Fruit fly (Drosophila melanogaster): Measurements from ENCODE around the gene CG15635.

CG15635 gene

dm6 chr2L:4642672-4643071 is at the start of gene CG15635:
TSS of gene CG15635 (plus strand) at chr2L:4642972.
- TF ChIP-seq Dll (optimal IDR thresholded peaks at IDR 0.05): no peak
- no peak for TF ChIP-seq psq (optimal IDR thresholded peaks at IDR 0.05)
- TF ChIP-seq CG8478 (optimal IDR thresholded peaks at IDR 0.05): no peak
- TF ChIP-seq EcR (GFP tag; optimal IDR thresholded peaks at IDR 0.05): no peak
- TF ChIP-seq usp (GFP tag; optimal IDR thresholded peaks at IDR 0.05): no peak
- no peak for TF ChIP-seq pan (optimal IDR thresholded peaks at IDR 0.05)

DNA sequence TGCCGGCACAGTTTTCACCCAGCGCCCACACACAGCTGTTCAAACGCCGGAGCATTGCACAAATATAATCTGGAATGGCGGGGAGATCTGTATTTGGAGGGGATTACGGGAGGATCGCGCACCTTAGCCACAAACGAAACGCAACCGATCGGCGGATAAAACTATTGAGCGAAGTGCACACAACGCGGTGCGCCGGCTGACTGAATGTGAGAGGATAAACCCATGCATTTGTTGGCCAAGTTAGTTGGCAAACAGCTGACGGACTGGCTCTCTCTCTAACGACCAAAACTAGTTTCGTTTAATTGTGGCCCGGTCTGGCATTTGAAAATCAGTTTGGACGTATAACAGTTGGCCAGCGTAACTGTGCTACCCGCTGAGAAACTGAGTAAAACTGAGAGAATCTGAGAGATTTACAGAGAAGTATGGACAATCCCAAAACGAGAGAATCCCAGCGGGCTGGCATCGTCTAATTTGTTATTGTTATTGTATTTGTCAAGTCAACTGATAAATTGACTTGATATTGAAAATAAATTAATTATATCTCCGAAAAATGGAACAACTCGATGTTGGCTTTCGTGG is 47.9 kb upstream of the CG15635 start:
- TF ChIP-seq Dll (optimal IDR thresholded peaks at IDR 0.05) (no peak), psq (optimal IDR thresholded peaks at IDR 0.05) (no peak), usp (GFP tag; optimal IDR thresholded peaks at IDR 0.05) (no peak), pan (optimal IDR thresholded peaks at IDR 0.05) (no peak), CG8478 (optimal IDR thresholded peaks at IDR 0.05) (no peak), EcR (GFP tag; optimal IDR thresholded peaks at IDR 0.05) (no peak)

dm6 chr2L:4596686-4597085 is 46.1 kb upstream of the CG15635 start:
- no peak for TF ChIP-seq usp (GFP tag; optimal IDR thresholded peaks at IDR 0.05)
- no peak for TF ChIP-seq psq (optimal IDR thresholded peaks at IDR 0.05)
- no peak for TF ChIP-seq CG8478 (optimal IDR thresholded peaks at IDR 0.05)
- TF ChIP-seq Dll (optimal IDR thresholded peaks at IDR 0.05): no peak
- no peak for TF ChIP-seq EcR (GFP tag; optimal IDR thresholded peaks at IDR 0.05)
- TF ChIP-seq pan (optimal IDR thresholded peaks at IDR 0.05): no peak

dm6 chr2L:4597580-4597979 is 45.2 kb upstream of the CG15635 start:
- TF ChIP-seq Dll (optimal IDR thresholded peaks at IDR 0.05) (no peak), EcR (GFP tag; optimal IDR thresholded peaks at IDR 0.05) (peak in 1 of 2 experiments; percentile 15)

DNA sequence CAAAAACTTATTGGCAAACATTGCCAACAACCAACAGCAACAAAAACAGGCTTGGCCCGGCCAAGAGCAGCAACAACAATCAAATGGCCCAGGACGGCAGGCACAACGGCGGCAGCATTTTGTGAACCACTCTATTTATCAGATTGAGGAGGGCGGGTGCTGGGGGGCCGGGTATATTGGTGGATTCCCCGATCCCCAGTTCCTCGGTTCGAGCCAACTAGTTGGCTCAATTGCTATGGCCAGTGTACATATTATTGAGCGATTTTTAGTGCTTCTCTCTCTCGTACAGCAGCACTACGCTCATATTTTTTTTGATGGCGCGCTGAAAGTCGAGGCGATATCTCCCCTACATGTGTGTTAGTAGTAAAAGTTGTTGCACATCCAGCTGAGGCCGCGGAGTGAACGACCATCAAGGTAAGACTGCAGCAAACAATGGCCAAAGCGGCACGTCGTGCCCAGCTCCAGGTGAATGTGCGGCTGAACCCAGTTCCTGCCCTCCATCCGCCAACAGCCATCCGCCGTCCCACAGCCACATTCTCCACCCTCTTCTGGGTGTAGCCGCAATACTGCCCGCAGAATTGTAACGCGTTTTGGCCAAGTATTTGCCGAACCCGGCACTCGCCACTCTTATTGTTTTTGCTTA is 42.8 kb upstream of the CG15635 start:
- TF ChIP-seq pan (optimal IDR thresholded peaks at IDR 0.05) (no peak), psq (optimal IDR thresholded peaks at IDR 0.05) (no peak), EcR (GFP tag; optimal IDR thresholded peaks at IDR 0.05) (peak in 1 of 2 experiments; percentile 55), Dll (optimal IDR thresholded peaks at IDR 0.05) (no peak)

DNA sequence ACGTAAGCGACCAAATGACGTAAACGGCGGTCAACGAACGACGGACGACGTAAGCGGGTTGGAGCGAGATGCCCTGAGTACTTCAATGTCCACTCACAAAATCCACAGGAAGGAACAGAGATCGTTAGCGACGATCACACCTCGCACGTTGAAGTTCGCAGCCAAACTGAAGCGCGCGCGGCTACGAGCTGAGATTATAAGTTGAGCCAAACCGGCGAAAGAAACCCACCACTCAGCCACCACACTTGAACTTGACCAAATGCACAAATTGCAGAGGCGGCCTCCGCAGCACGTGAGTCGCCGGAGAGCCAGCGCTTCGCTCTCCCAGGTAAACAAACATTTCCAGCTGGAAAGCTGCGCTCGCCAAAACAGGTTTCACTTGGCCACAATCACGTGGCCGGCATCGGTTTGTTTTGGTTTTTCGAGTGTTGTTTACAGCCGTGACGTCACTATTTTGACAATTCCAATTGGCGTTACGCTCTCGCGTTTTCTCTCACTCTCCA is 28.6 kb upstream of the CG15635 start, which contains the start of gene dpy:
TSS of gene dpy (minus strand) at position 161 of the 503 bp plus-strand sequence.
- TF ChIP-seq psq (optimal IDR thresholded peaks at IDR 0.05) (no peak), EcR (GFP tag; optimal IDR thresholded peaks at IDR 0.05) (peak in 1 of 2 experiments; percentile 74)

dm6 chr2L:4619172-4619571 is 23.6 kb upstream of the CG15635 start:
- no peak for TF ChIP-seq usp (GFP tag; optimal IDR thresholded peaks at IDR 0.05)
- no peak for TF ChIP-seq Dll (optimal IDR thresholded peaks at IDR 0.05)
- TF ChIP-seq CG8478 (optimal IDR thresholded peaks at IDR 0.05): no peak
- no peak for TF ChIP-seq EcR (GFP tag; optimal IDR thresholded peaks at IDR 0.05)
- TF ChIP-seq pan (optimal IDR thresholded peaks at IDR 0.05): no peak
- no peak for TF ChIP-seq psq (optimal IDR thresholded peaks at IDR 0.05)

- TF ChIP-seq psq (optimal IDR thresholded peaks at IDR 0.05) (no peak), pan (optimal IDR thresholded peaks at IDR 0.05) (no peak), CG8478 (optimal IDR thresholded peaks at IDR 0.05) (no peak), usp (GFP tag; optimal IDR thresholded peaks at IDR 0.05) (no peak), EcR (GFP tag; optimal IDR thresholded peaks at IDR 0.05) (no peak), Dll (optimal IDR thresholded peaks at IDR 0.05) (no peak)
Measured at dm6 chr2L:4621926-4622325, 20.8 kb upstream of the CG15635 start.

dm6 chr2L:4626994-4627393 is 15.8 kb upstream of the CG15635 start:
- TF ChIP-seq psq (optimal IDR thresholded peaks at IDR 0.05): no peak
- TF ChIP-seq pan (optimal IDR thresholded peaks at IDR 0.05): no peak
- TF ChIP-seq CG8478 (optimal IDR thresholded peaks at IDR 0.05): no peak
- TF ChIP-seq usp (GFP tag; optimal IDR thresholded peaks at IDR 0.05): no peak
- no peak for TF ChIP-seq EcR (GFP tag; optimal IDR thresholded peaks at IDR 0.05)
- no peak for TF ChIP-seq Dll (optimal IDR thresholded peaks at IDR 0.05)

- no peak for TF ChIP-seq pan (optimal IDR thresholded peaks at IDR 0.05)
- no peak for TF ChIP-seq psq (optimal IDR thresholded peaks at IDR 0.05)
- TF ChIP-seq EcR (GFP tag; optimal IDR thresholded peaks at IDR 0.05): no peak
- TF ChIP-seq CG8478 (optimal IDR thresholded peaks at IDR 0.05): no peak
- TF ChIP-seq usp (GFP tag; optimal IDR thresholded peaks at IDR 0.05): no peak
- no peak for TF ChIP-seq Dll (optimal IDR thresholded peaks at IDR 0.05)
Measured at dm6 chr2L:4632997-4633396, 9.8 kb upstream of the CG15635 start.

DNA sequence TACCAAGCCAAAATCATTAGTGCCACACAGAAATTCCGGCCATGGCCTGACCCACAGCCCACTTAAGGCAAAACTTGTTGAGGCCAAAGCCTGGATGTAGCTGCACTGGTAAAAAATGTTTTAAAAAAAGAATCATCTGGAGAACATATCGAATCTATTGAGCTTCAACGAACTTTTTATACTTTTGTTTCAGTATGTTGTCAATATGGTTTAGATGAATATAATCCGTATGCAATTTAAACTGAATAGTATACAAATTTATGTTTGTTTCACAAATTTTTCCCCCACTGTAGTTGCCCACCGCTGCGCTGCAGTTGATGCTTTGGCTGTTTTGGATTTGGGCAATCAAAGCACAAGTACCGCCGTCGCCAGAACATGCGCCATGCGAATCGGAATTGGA is 7.4 kb upstream of the CG15635 start:
- TF ChIP-seq psq (optimal IDR thresholded peaks at IDR 0.05): no peak
- TF ChIP-seq Dll (optimal IDR thresholded peaks at IDR 0.05): no peak
- TF ChIP-seq pan (optimal IDR thresholded peaks at IDR 0.05): no peak
- TF ChIP-seq EcR (GFP tag; optimal IDR thresholded peaks at IDR 0.05): no peak
- TF ChIP-seq CG8478 (optimal IDR thresholded peaks at IDR 0.05): no peak
- no peak for TF ChIP-seq usp (GFP tag; optimal IDR thresholded peaks at IDR 0.05)

DNA sequence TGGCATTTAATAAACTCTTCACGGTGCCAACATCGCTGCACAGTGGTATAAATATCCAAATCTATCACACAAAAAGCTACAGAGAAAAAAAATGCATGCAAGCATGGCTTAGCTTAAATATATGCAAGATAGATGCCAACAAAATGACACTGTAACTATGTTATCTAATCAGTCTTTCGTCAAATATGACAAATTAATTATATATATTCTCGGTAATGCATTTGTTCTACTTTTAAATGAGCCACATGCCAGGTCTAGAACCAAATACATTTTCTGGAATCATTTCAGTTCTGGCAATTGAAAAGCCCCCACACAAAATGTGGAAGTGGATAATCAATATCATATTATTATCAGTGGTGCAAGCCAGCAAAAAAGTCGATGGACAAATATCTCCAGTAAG is 1.8 kb upstream of the CG15635 start, which contains the start of gene BG642163:
TSS of gene BG642163 (plus strand) at position 301 of the 400 bp plus-strand sequence.
- no peak for TF ChIP-seq EcR (GFP tag; optimal IDR thresholded peaks at IDR 0.05)
- TF ChIP-seq Dll (optimal IDR thresholded peaks at IDR 0.05): no peak
- TF ChIP-seq usp (GFP tag; optimal IDR thresholded peaks at IDR 0.05): no peak
- no peak for TF ChIP-seq psq (optimal IDR thresholded peaks at IDR 0.05)
- no peak for TF ChIP-seq CG8478 (optimal IDR thresholded peaks at IDR 0.05)
- no peak for TF ChIP-seq pan (optimal IDR thresholded peaks at IDR 0.05)

All from whole organism.